Worm (Caenorhabditis elegans) whole organism, L1 larva: ENCODE results near the gene aars-1.

Source experiments
- ceh-88 ChIP-seq: fragments of 200-800 bp; sonication (Bioruptor generic); IDR thresholded peaks from 2 replicates; pipeline ENCODE4 v1.3.6; 2022; ENCODE audit warnings: missing genetic modification characterization, missing compliant biosample characterization
- egl-27 ChIP-seq, 2 experiments: fragments of 150-350 bp in 1 of 2; sonication (generic microtip); optimal IDR thresholded peaks; 3 replicates each; lab custom pipeline; 2017 to 2018; ENCODE audit warnings: missing biosample characterization in 2 of 2, missing genetic modification characterization in 2 of 2, missing genetic modification reagents in 2 of 2
- lin-15B ChIP-seq: fragments of 150-350 bp; sonication (generic microtip); optimal IDR thresholded peaks from 3 replicates; lab custom pipeline; 2014; ENCODE audit warnings: missing biosample characterization, missing genetic modification characterization
- nhr-11 ChIP-seq: fragments of 150-350 bp; optimal IDR thresholded peaks from 2 replicates; lab custom pipeline; 2014; ENCODE audit warnings: missing biosample characterization, missing genetic modification characterization
- nhr-77 ChIP-seq: fragments of 150-350 bp; optimal IDR thresholded peaks from 2 replicates; lab custom pipeline; 2014; ENCODE audit warnings: missing biosample characterization, missing genetic modification characterization
- vab-15 ChIP-seq: sonication (generic microtip); optimal IDR thresholded peaks from 2 replicates; lab custom pipeline; 2017; ENCODE audit warnings: missing genotype, mild to moderate bottlenecking, missing genetic modification characterization, missing compliant biosample characterization

DNA sequence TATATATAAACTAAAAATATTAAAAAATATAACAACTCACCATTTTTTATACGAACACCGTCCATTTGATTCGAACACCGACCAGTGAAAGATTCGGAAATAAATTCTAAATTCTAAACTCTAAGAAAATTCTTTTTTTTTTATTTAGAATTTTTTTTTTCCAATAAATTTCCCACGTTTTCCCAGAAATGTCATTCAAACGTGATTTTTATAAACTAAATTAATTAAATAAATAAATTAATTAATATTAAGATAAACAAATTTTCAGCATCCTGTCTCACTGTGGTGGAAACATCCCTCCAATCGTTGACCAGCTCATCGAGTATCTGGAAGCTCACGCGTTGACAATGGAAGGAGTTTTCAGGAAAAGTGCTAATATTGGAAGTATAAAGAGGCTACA lies 3.2 kb upstream of the aars-1 start, which contains the start of gene klp-17:
- TF ChIP-seq nhr-77 (tag; lab: Kevin White, UChicago) (no peak), lin-15B (no peak), ceh-88 (GFP tag; lab: Robert Waterston, UW) (no peak), egl-27 (tag; optimal IDR thresholded peaks at IDR 0.05; lab: Kevin White, UChicago) (no peak), vab-15 (tag; lab: Kevin White, UChicago) (no peak), nhr-11 (tag; lab: Kevin White, UChicago) (no peak)
